Fruit fly (Drosophila melanogaster): ENCODE results near the gene Rtel1.
A peak's percentile ranks its signal among the peaks of the same experiment; 100 is the strongest.

Rtel1 gene

DNA sequence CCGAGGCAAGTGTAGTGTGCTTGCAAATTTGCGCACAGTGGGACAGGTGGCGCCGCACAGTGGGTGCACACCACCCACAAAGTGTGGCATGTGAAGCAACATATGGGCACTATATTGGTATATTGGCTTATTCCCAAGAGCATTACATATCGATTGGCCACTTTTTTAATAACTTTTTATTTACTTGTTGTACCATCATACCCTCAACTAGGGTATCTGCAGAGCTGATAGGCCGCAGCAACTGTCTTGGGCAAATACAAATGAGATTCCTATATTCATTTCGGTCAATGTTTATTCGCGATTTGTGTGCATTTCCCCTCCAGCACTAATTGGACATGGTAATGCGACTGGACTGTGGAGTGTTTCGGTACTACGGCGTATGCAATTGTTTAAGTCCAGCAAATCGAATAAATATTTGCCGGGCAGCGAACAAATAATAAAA, 22.8 kb upstream of the Rtel1 start (continued):
- TF ChIP-seq Sox100B (GFP tag; optimal IDR thresholded peaks at IDR 0.05), result peak; percentile 56
- TF ChIP-seq CG1647 (GFP tag; optimal IDR thresholded peaks at IDR 0.05), result peak; percentile 1
- peak; percentile 8 for TF ChIP-seq btn (GFP tag; optimal IDR thresholded peaks at IDR 0.05)
- TF ChIP-seq Awh (GFP tag; IDR thresholded peaks at IDR 0.05), result 0 out of 2 replicates have a peak, but pooled peaks have one; percentile 35
- peak; percentile 38; the same call in 1 of the 3 replicates for TF ChIP-seq tgo (GFP tag; IDR thresholded peaks at IDR 0.05)
- TF ChIP-seq Taf1 (GFP tag; IDR thresholded peaks at IDR 0.05), result no peak
- TF ChIP-seq CG4360 (GFP tag; IDR thresholded peaks at IDR 0.05), result no peak
- TF ChIP-seq Pdp1 (GFP tag; optimal IDR thresholded peaks at IDR 0.05), result peak; percentile 45 to 64
- peak; percentile 27 for TF ChIP-seq CG2116 (GFP tag; optimal IDR thresholded peaks at IDR 0.05)
- TF ChIP-seq Camta (GFP tag; optimal IDR thresholded peaks at IDR 0.05), result peak; percentile 52
- peak in 1 of 2 experiments; percentile 42 for TF ChIP-seq eve (GFP tag; optimal IDR thresholded peaks at IDR 0.05)
- no peak for TF ChIP-seq sc (optimal IDR thresholded peaks at IDR 0.05)
- peak; percentile 65 for TF ChIP-seq sc (GFP tag; optimal IDR thresholded peaks at IDR 0.05)
- TF ChIP-seq Ssrp (tag; optimal IDR thresholded peaks at IDR 0.05), result peak; percentile 33
- TF ChIP-seq CG17328 (GFP tag; IDR thresholded peaks at IDR 0.05), result no peak; the same call in none of the 2 replicates
- no peak for TF ChIP-seq vfl (GFP tag; optimal IDR thresholded peaks at IDR 0.05)
- TF ChIP-seq CG9215 (GFP tag; IDR thresholded peaks at IDR 0.05), result no peak
- TF ChIP-seq E2f1 (GFP tag; IDR thresholded peaks at IDR 0.05), result 0 out of 2 replicates have a peak, but pooled peaks have one; percentile 25
- peak; percentile 40 for TF ChIP-seq bcd (GFP tag; optimal IDR thresholded peaks at IDR 0.05)
- peak; percentile 35 for TF ChIP-seq onecut (GFP tag; IDR thresholded peaks at IDR 0.05)
- no peak for TF ChIP-seq CG10543 (GFP tag; optimal IDR thresholded peaks at IDR 0.05)
- peak; percentile 24; the same call in 1 of the 3 replicates for TF ChIP-seq CG34422 (GFP tag; IDR thresholded peaks at IDR 0.05)
- TF ChIP-seq CG12236 (GFP tag; optimal IDR thresholded peaks at IDR 0.05), result peak; percentile 26
- no peak for TF ChIP-seq NfI (GFP tag; optimal IDR thresholded peaks at IDR 0.05)
- peak; percentile 28; the same call in 1 of the 3 replicates for TF ChIP-seq CG14050 (GFP tag; IDR thresholded peaks at IDR 0.05)
- TF ChIP-seq stc (GFP tag; IDR thresholded peaks at IDR 0.05), result peak; percentile 44; the same call in 1 of the 2 replicates
- no peak for TF ChIP-seq CG8924 (tag; optimal IDR thresholded peaks at IDR 0.05)
- 0 out of 3 replicates have a peak, but pooled peaks have one; percentile 10 for TF ChIP-seq Aef1 (GFP tag; IDR thresholded peaks at IDR 0.05)
- peak; percentile 16 for TF ChIP-seq CG17568 (GFP tag; optimal IDR thresholded peaks at IDR 0.05)
- peak; percentile 41 for TF ChIP-seq CG14710 (tag; optimal IDR thresholded peaks at IDR 0.05)
- peak; percentile 71 for TF ChIP-seq dysf (GFP tag; IDR thresholded peaks at IDR 0.05)
- TF ChIP-seq tx (GFP tag; optimal IDR thresholded peaks at IDR 0.05), result peak; percentile 24
- TF ChIP-seq peb (GFP tag; IDR thresholded peaks at IDR 0.05), result peak; percentile 20; the same call in 1 of the 2 replicates
- TF ChIP-seq CG15269 (tag; optimal IDR thresholded peaks at IDR 0.05), result peak; percentile 33
- TF ChIP-seq repo (GFP tag; optimal IDR thresholded peaks at IDR 0.05), result peak; percentile 18
- TF ChIP-seq Myb (GFP tag; optimal IDR thresholded peaks at IDR 0.05), result peak; percentile 4
- peak; percentile 64 for TF ChIP-seq wor (GFP tag; IDR thresholded peaks at IDR 0.05)
- peak; percentile 25 for TF ChIP-seq grau (tag; optimal IDR thresholded peaks at IDR 0.05)
- peak; percentile 32 for TF ChIP-seq D19A (tag; optimal IDR thresholded peaks at IDR 0.05)
- TF ChIP-seq eyg (GFP tag; optimal IDR thresholded peaks at IDR 0.05), result peak; percentile 48
- TF ChIP-seq lab (GFP tag; optimal IDR thresholded peaks at IDR 0.05), result peak; percentile 53
- TF ChIP-seq CG1233 (GFP tag; optimal IDR thresholded peaks at IDR 0.05), result peak; percentile 47
- peak; percentile 46 for TF ChIP-seq org-1 (GFP tag; optimal IDR thresholded peaks at IDR 0.05)
- peak; percentile 73 for TF ChIP-seq CG14441 (GFP tag; IDR thresholded peaks at IDR 0.05)
- 0 out of 2 replicates have a peak, but pooled peaks have one; percentile 20 for TF ChIP-seq CG9932 (GFP tag; IDR thresholded peaks at IDR 0.05)
- no peak for TF ChIP-seq da (GFP tag; optimal IDR thresholded peaks at IDR 0.05)
- TF ChIP-seq sim (GFP tag; IDR thresholded peaks at IDR 0.05), result no peak
- TF ChIP-seq CG9727 (GFP tag; optimal IDR thresholded peaks at IDR 0.05), result peak; percentile 52
- peak; percentile 7 for TF ChIP-seq cwo (GFP tag; optimal IDR thresholded peaks at IDR 0.05)
- TF ChIP-seq CG8765 (GFP tag; IDR thresholded peaks at IDR 0.05), result peak; percentile 37; the same call in 1 of the 2 replicates
- TF ChIP-seq Blimp-1 (GFP tag; optimal IDR thresholded peaks at IDR 0.05), result peak; percentile 30

All from whole organism, embryonic.